Fruit fly (Drosophila melanogaster) Kc167 (cell line): ENCODE results near the gene CG43332.

Source experiments
- Myc ChIP-seq: fragments of >200 bp; optimal IDR thresholded peaks from 2 replicates; lab custom pipeline; 2017; ENCODE audit warnings: missing external identifiers
- h ChIP-seq: fragments of >200 bp; optimal IDR thresholded peaks from 3 replicates; lab custom pipeline; 2018; ENCODE audit warnings: missing external identifiers
- insv ChIP-seq: fragments of >200 bp; optimal IDR thresholded peaks from 3 replicates; lab custom pipeline; 2018; ENCODE audit warnings: missing external identifiers
- psq ChIP-seq: fragments of >200 bp; optimal IDR thresholded peaks from 2 replicates; lab custom pipeline; 2017; ENCODE audit warnings: missing external identifiers

- no peak for TF ChIP-seq psq
- TF ChIP-seq insv: no peak
- no peak for TF ChIP-seq h
- no peak for TF ChIP-seq Myc
These were observed 14.5 kb upstream of the CG43332 start for dm6 chr2L:14177407-14177987.
